Worm (Caenorhabditis elegans) whole organism, midembryonic: ENCODE results near the gene clc-19.

ENCODE experiments used
- T22C8.4 ChIP-seq: fragments of 200-800 bp; sonication (Bioruptor generic); IDR thresholded peaks from 2 replicates; pipeline ENCODE4 v1.3.6; 2022; ENCODE audit warnings: missing genetic modification characterization, missing compliant biosample characterization
- cog-1 ChIP-seq: sonication (generic microtip); optimal IDR thresholded peaks from 2 replicates; lab custom pipeline; 2016; ENCODE audit warnings: missing genetic modification characterization, missing compliant biosample characterization
- flt-1 ChIP-seq: fragments of 200-800 bp; sonication (Bioruptor generic); IDR thresholded peaks from 2 replicates; pipeline ENCODE4 v1.3.6; 2022; ENCODE audit warnings: missing genetic modification characterization, missing compliant biosample characterization
- klf-2 ChIP-seq: fragments of 200-800 bp; sonication (Bioruptor generic); conservative IDR thresholded peaks from 2 replicates; pipeline ENCODE4 v1.3.6; 2022; ENCODE audit warnings: missing genetic modification reagents, missing genetic modification characterization, missing compliant biosample characterization
- med-1 ChIP-seq: sonication (generic microtip); optimal IDR thresholded peaks from 2 replicates; lab custom pipeline; 2017; ENCODE audit warnings: missing genetic modification characterization, mild to moderate bottlenecking, missing compliant biosample characterization, antibody characterized with exemption, missing genetic modification reagents; ENCODE audit not compliant: insufficient read depth
- ref-1 ChIP-seq: fragments of 200-800 bp; sonication (Bioruptor generic); conservative IDR thresholded peaks from 2 replicates; pipeline ENCODE4 v1.3.6; 2022; ENCODE audit warnings: missing genetic modification reagents, missing genetic modification characterization, missing compliant biosample characterization
- tab-1 ChIP-seq: fragments of 200-800 bp; sonication (Bioruptor generic); IDR thresholded peaks from 2 replicates; pipeline ENCODE4 v1.3.6; 2022; ENCODE audit warnings: missing genetic modification characterization, missing compliant biosample characterization
- ztf-23 ChIP-seq: fragments of 200-800 bp; sonication (Bioruptor generic); IDR thresholded peaks from 2 replicates; pipeline ENCODE4 v1.3.6; 2022; ENCODE audit warnings: missing genetic modification reagents, missing genetic modification characterization, missing compliant biosample characterization
- ztf-29 ChIP-seq: fragments of 200-800 bp; sonication (Bioruptor generic); IDR thresholded peaks from 2 replicates; pipeline ENCODE4 v1.3.6; 2022; ENCODE audit warnings: missing genetic modification reagents, missing genetic modification characterization, missing compliant biosample characterization

Gene clc-19

ce11 chrIII:872373-872772, 993 bp downstream of the clc-19 start, which contains the start of the genes T24C4.3 and clc-20:
Gene T24C4.3, minus strand, starts transcription at chrIII:872473.
Gene clc-20, plus strand, starts transcription at chrIII:872583.
- TF ChIP-seq klf-2 (GFP tag; lab: Robert Waterston, UW) (no peak), T22C8.4 (GFP tag; lab: Robert Waterston, UW) (no peak), flt-1 (no peak), ztf-23 (no peak), ztf-29 (no peak), ref-1 (GFP tag; lab: Robert Waterston, UW) (no peak), tab-1 (GFP tag; lab: Robert Waterston, UW) (no peak), med-1 (GFP tag; lab: Kevin White, UChicago) (no peak), cog-1 (tag; lab: Kevin White, UChicago) (no peak)

ce11 chrIII:870555-870954, 2.8 kb downstream of the clc-19 start:
- TF ChIP-seq tab-1 (GFP tag; lab: Robert Waterston, UW) (no peak), cog-1 (tag; lab: Kevin White, UChicago) (no peak), ztf-29 (no peak), T22C8.4 (GFP tag; lab: Robert Waterston, UW) (no peak), klf-2 (GFP tag; lab: Robert Waterston, UW) (no peak)

- TF ChIP-seq med-1 (GFP tag; lab: Kevin White, UChicago), result no peak
- TF ChIP-seq T22C8.4 (GFP tag; lab: Robert Waterston, UW), result 0 out of 2 replicates have a peak, but pooled peaks have one; percentile 19
Measured at ce11 chrIII:869869-870268, 3.5 kb downstream of the clc-19 start, which contains the start of gene T24C4.2. Gene T24C4.2, minus strand, starts transcription at chrIII:869969.

- TF ChIP-seq ztf-29, result no peak
- no peak for TF ChIP-seq klf-2 (GFP tag; lab: Robert Waterston, UW)
- TF ChIP-seq ztf-23, result no peak
- no peak for TF ChIP-seq tab-1 (GFP tag; lab: Robert Waterston, UW)
- TF ChIP-seq cog-1 (tag; lab: Kevin White, UChicago), result no peak
- TF ChIP-seq flt-1, result no peak
- no peak for TF ChIP-seq T22C8.4 (GFP tag; lab: Robert Waterston, UW)
- no peak for TF ChIP-seq ref-1 (GFP tag; lab: Robert Waterston, UW)
- TF ChIP-seq med-1 (GFP tag; lab: Kevin White, UChicago), result no peak
Measured at ce11 chrIII:868866-869265, 4.5 kb downstream of the clc-19 start.

ce11 chrIII:861819-862356, 11.5 kb downstream of the clc-19 start, which contains the start of gene arx-4:
Gene arx-4, plus strand, starts transcription at chrIII:862306.
- TF ChIP-seq ztf-29 (no peak), klf-2 (GFP tag; lab: Robert Waterston, UW) (no peak), flt-1 (no peak), ref-1 (GFP tag; lab: Robert Waterston, UW) (no peak), ztf-23 (no peak), tab-1 (GFP tag; lab: Robert Waterston, UW) (no peak), med-1 (GFP tag; lab: Kevin White, UChicago) (no peak), cog-1 (tag; lab: Kevin White, UChicago) (no peak), T22C8.4 (GFP tag; lab: Robert Waterston, UW) (no peak)

ce11 chrIII:859898-860297, 13.5 kb downstream of the clc-19 start, which contains the start of gene exos-4.2:
Gene exos-4.2, plus strand, starts transcription at chrIII:860198.
- TF ChIP-seq ztf-29, result no peak

ce11 chrIII:856908-857307, 16.5 kb downstream of the clc-19 start:
- no peak for TF ChIP-seq flt-1
- TF ChIP-seq tab-1 (GFP tag; lab: Robert Waterston, UW), result no peak
- no peak for TF ChIP-seq ztf-29
- TF ChIP-seq ztf-23, result no peak
- TF ChIP-seq cog-1 (tag; lab: Kevin White, UChicago), result no peak
- TF ChIP-seq med-1 (GFP tag; lab: Kevin White, UChicago), result no peak
- no peak for TF ChIP-seq ref-1 (GFP tag; lab: Robert Waterston, UW)
- TF ChIP-seq T22C8.4 (GFP tag; lab: Robert Waterston, UW), result no peak
- TF ChIP-seq klf-2 (GFP tag; lab: Robert Waterston, UW), result no peak

- TF ChIP-seq med-1 (GFP tag; lab: Kevin White, UChicago), result no peak
- no peak for TF ChIP-seq ref-1 (GFP tag; lab: Robert Waterston, UW)
- TF ChIP-seq klf-2 (GFP tag; lab: Robert Waterston, UW), result no peak
- no peak for TF ChIP-seq ztf-23
Measured at ce11 chrIII:856260-856659, 17.1 kb downstream of the clc-19 start, which contains the start of gene K02F3.12. Gene K02F3.12, plus strand, starts transcription at chrIII:856560.

ce11 chrIII:853859-854359, 19.5 kb downstream of the clc-19 start, which contains the start of the genes rnp-5 and tag-51:
Gene rnp-5, minus strand, starts transcription at chrIII:853909.
Gene tag-51, plus strand, starts transcription at chrIII:854221.
- TF ChIP-seq ref-1 (GFP tag; lab: Robert Waterston, UW), result no peak
- no peak for TF ChIP-seq ztf-23
- TF ChIP-seq tab-1 (GFP tag; lab: Robert Waterston, UW), result no peak
- no peak for TF ChIP-seq cog-1 (tag; lab: Kevin White, UChicago)
- TF ChIP-seq T22C8.4 (GFP tag; lab: Robert Waterston, UW), result no peak
- no peak for TF ChIP-seq klf-2 (GFP tag; lab: Robert Waterston, UW)
- TF ChIP-seq flt-1, result no peak
- TF ChIP-seq med-1 (GFP tag; lab: Kevin White, UChicago), result no peak
- TF ChIP-seq ztf-29, result no peak

- TF ChIP-seq cog-1 (tag; lab: Kevin White, UChicago) (no peak), ztf-23 (no peak), flt-1 (no peak), tab-1 (GFP tag; lab: Robert Waterston, UW) (no peak)
Measured at ce11 chrIII:853414-853813, 20.0 kb downstream of the clc-19 start.
